Fruit fly (Drosophila melanogaster): ENCODE data around the gene Pgls.

dm6 chrX:10840892-10841564 lies 6.2 kb upstream of the Pgls start:
- TF ChIP-seq pan (optimal IDR thresholded peaks at IDR 0.05): no peak
- TF ChIP-seq psq (optimal IDR thresholded peaks at IDR 0.05): no peak
